Fruit fly (Drosophila melanogaster) whole organism, prepupa: ENCODE results near the gene CG16965.

Source experiments
- CG32006 ChIP-seq: fragments of 200-800 bp; sonication (Bioruptor generic); optimal IDR thresholded peaks from 3 replicates; lab custom pipeline; 2017; ENCODE audit warnings: missing biosample characterization, mild to moderate bottlenecking, missing genetic modification characterization
- CG6163 ChIP-seq: fragments of 200-800 bp; sonication (Bioruptor generic); IDR thresholded peaks from 3 replicates; pipeline ENCODE4 v1.3.6; 2022; ENCODE audit warnings: missing biosample characterization, missing genetic modification characterization
- CG6276 ChIP-seq: fragments of 200-800 bp; sonication (Bioruptor generic); optimal IDR thresholded peaks from 2 replicates; lab custom pipeline; 2017; ENCODE audit warnings: missing biosample characterization, mild to moderate bottlenecking, missing genetic modification characterization
- CG6808 ChIP-seq: fragments of 200-800 bp; sonication (Bioruptor generic); optimal IDR thresholded peaks from 3 replicates; lab custom pipeline; 2017; ENCODE audit warnings: missing biosample characterization, missing genetic modification characterization, mild to moderate bottlenecking, moderate library complexity, missing genetic modification reagents
- Eip78C ChIP-seq: fragments of 200-800 bp; sonication (Bioruptor generic); peaks from one replicate; lab custom pipeline; 2016; ENCODE audit warnings: missing biosample characterization, missing genetic modification characterization
- Gug ChIP-seq: fragments of 200-800 bp; sonication (Bioruptor generic); IDR thresholded peaks from 2 replicates; pipeline ENCODE4 v1.3.6; 2022; ENCODE audit warnings: missing biosample characterization, missing genetic modification characterization
- Hr4 ChIP-seq: fragments of 200-800 bp; sonication (Bioruptor generic); optimal IDR thresholded peaks from 3 replicates; lab custom pipeline; 2016; ENCODE audit warnings: missing biosample characterization, missing genetic modification characterization
- Lpt ChIP-seq: fragments of 200-800 bp; sonication (Bioruptor generic); optimal IDR thresholded peaks from 3 replicates; lab custom pipeline; 2016; ENCODE audit warnings: missing biosample characterization, missing genetic modification characterization
- Sox102F ChIP-seq: fragments of 200-800 bp; sonication (Bioruptor generic); optimal IDR thresholded peaks from 2 replicates; lab custom pipeline; 2016; ENCODE audit warnings: missing biosample characterization, mild to moderate bottlenecking, missing genetic modification characterization
- dsx ChIP-seq: fragments of 200-800 bp; optimal IDR thresholded peaks from 3 replicates; lab custom pipeline; 2019; ENCODE audit warnings: missing biosample characterization, mild to moderate bottlenecking, missing genetic modification characterization, moderate library complexity; ENCODE audit not compliant: poor library complexity, severe bottlenecking
- eg ChIP-seq: fragments of 200-800 bp; sonication (Bioruptor generic); IDR thresholded peaks from 3 replicates; pipeline ENCODE4 v1.3.6; 2022; ENCODE audit warnings: missing biosample characterization, missing genetic modification characterization
- lz ChIP-seq: fragments of 200-800 bp; sonication (Bioruptor generic); optimal IDR thresholded peaks from 3 replicates; lab custom pipeline; 2016; ENCODE audit warnings: missing biosample characterization, missing genetic modification characterization
- salr ChIP-seq, 2 experiments: fragments of 200-800 bp; sonication (Bioruptor generic); optimal IDR thresholded peaks; 3 replicates each; lab custom pipeline; 2016 to 2018; ENCODE audit warnings: missing biosample characterization in 2 of 2, missing genetic modification characterization in 2 of 2, mild to moderate bottlenecking in 1 of 2

DNA sequence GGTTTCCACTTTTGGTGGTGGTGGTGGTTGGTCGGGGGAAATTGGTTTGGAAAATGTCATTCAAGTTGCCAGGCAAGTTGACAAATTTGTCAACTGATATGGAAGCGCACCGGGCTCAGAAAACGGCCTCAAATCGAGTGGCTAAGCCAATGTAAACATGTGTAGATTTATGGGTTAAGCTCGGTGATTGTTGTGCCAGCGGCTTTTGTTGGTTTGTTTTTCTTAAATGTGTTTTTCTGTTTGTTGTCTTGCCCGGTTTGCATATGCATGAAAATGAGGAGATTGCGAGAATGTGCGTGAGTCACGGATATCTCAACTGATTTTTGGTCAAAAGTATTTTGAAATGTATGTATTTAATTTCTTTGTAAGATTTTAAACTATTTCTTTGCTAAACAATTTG, 20.5 kb upstream of the CG16965 start:
- TF ChIP-seq eg (no peak), Eip78C (GFP tag; lab: Kevin White, UChicago) (no peak), Gug (GFP tag; lab: Robert Waterston, UW) (no peak), Lpt (GFP tag; lab: Kevin White, UChicago) (no peak), lz (GFP tag; lab: Kevin White, UChicago) (no peak), CG32006 (GFP tag; lab: Kevin White, UChicago) (no peak), salr (GFP tag; optimal IDR thresholded peaks at IDR 0.05; lab: Kevin White, UChicago) (no peak), dsx (GFP tag; lab: Kevin White, UChicago) (no peak), Hr4 (GFP tag; lab: Kevin White, UChicago) (no peak), Sox102F (GFP tag; lab: Kevin White, UChicago) (no peak), CG6276 (GFP tag; lab: Kevin White, UChicago) (no peak), CG6808 (GFP tag; lab: Kevin White, UChicago) (no peak), CG6163 (GFP tag; lab: Robert Waterston, UW) (no peak)
